Worm (Caenorhabditis elegans) whole organism, late embryonic: ENCODE results near the gene K02E11.10.

Experiments
- F13H6.1 ChIP-seq: sonication (generic microtip); optimal IDR thresholded peaks from 2 replicates; lab custom pipeline; 2016; ENCODE audit warnings: missing genetic modification characterization, missing compliant biosample characterization
- K02D7.2 ChIP-seq: sonication (generic microtip); optimal IDR thresholded peaks from 2 replicates; lab custom pipeline; 2017; ENCODE audit warnings: mild to moderate bottlenecking, missing genetic modification characterization, missing compliant biosample characterization
- K09A11.1 ChIP-seq: sonication (generic microtip); optimal IDR thresholded peaks from 2 replicates; lab custom pipeline; 2017; ENCODE audit warnings: antibody characterized with exemption, mild to moderate bottlenecking, missing genetic modification characterization, missing compliant biosample characterization; ENCODE audit not compliant: insufficient read depth
- T23F11.4 ChIP-seq: fragments of 200-800 bp; sonication (Bioruptor generic); optimal IDR thresholded peaks from 2 replicates; lab custom pipeline; 2018; ENCODE audit warnings: mild to moderate bottlenecking, missing genetic modification characterization, missing compliant biosample characterization
- ahr-1 ChIP-seq: sonication (generic microtip); optimal IDR thresholded peaks from 2 replicates; lab custom pipeline; 2016; ENCODE audit warnings: missing genetic modification characterization, missing compliant biosample characterization
- ama-1 ChIP-seq: fragments of 150-350 bp; optimal IDR thresholded peaks from 2 replicates; lab custom pipeline; 2014
- ceh-14 ChIP-seq: sonication (generic microtip); optimal IDR thresholded peaks from 2 replicates; lab custom pipeline; 2016; ENCODE audit warnings: missing genotype, missing genetic modification characterization, missing compliant biosample characterization
- ceh-19 ChIP-seq: fragments of 200-800 bp; sonication (Bioruptor generic); optimal IDR thresholded peaks from 2 replicates; lab custom pipeline; 2018; ENCODE audit warnings: mild to moderate bottlenecking, missing genetic modification characterization, missing compliant biosample characterization
- ceh-2 ChIP-seq: sonication (generic microtip); optimal IDR thresholded peaks from 2 replicates; lab custom pipeline; 2016; ENCODE audit warnings: missing genotype, missing genetic modification characterization, missing compliant biosample characterization
- ceh-30 ChIP-seq: fragments of 150-350 bp; optimal IDR thresholded peaks from 2 replicates; lab custom pipeline; 2014; ENCODE audit warnings: missing biosample characterization, missing genetic modification characterization
- ceh-31 ChIP-seq: sonication (generic microtip); optimal IDR thresholded peaks from 2 replicates; lab custom pipeline; 2016; ENCODE audit warnings: missing genetic modification characterization, missing compliant biosample characterization
- ceh-45 ChIP-seq: fragments of 200-800 bp; sonication (Bioruptor generic); IDR thresholded peaks from 2 replicates; pipeline ENCODE4 v1.3.6; 2022; ENCODE audit warnings: missing genetic modification reagents, missing genetic modification characterization, missing compliant biosample characterization
- ceh-48 ChIP-seq: sonication (generic microtip); optimal IDR thresholded peaks from 2 replicates; lab custom pipeline; 2016; ENCODE audit warnings: missing genetic modification characterization, inconsistent platforms, missing compliant biosample characterization
- ceh-9 ChIP-seq: sonication (generic microtip); optimal IDR thresholded peaks from 2 replicates; lab custom pipeline; 2016; ENCODE audit warnings: mild to moderate bottlenecking, missing genetic modification characterization, inconsistent platforms, missing compliant biosample characterization
- che-1 ChIP-seq: sonication (generic microtip); optimal IDR thresholded peaks from 2 replicates; lab custom pipeline; 2016; ENCODE audit warnings: mild to moderate bottlenecking, missing genetic modification characterization, missing compliant biosample characterization
- dmd-4 ChIP-seq: sonication (generic microtip); optimal IDR thresholded peaks from 2 replicates; lab custom pipeline; 2016; ENCODE audit warnings: borderline replicate concordance, missing genetic modification characterization, missing compliant biosample characterization
- ets-4 ChIP-seq: sonication (generic microtip); optimal IDR thresholded peaks from 2 replicates; lab custom pipeline; 2016; ENCODE audit warnings: missing genetic modification characterization, missing compliant biosample characterization
- eyg-1 ChIP-seq: sonication (generic microtip); optimal IDR thresholded peaks from 2 replicates; lab custom pipeline; 2016; ENCODE audit warnings: missing genotype, missing genetic modification characterization, missing compliant biosample characterization
- fax-1 ChIP-seq: sonication (generic microtip); optimal IDR thresholded peaks from 2 replicates; lab custom pipeline; 2016; ENCODE audit warnings: missing genotype, missing genetic modification characterization, missing compliant biosample characterization
- fkh-10 ChIP-seq: fragments of 150-350 bp; optimal IDR thresholded peaks from 2 replicates; lab custom pipeline; 2014; ENCODE audit warnings: missing biosample characterization, missing genetic modification reagents, missing genetic modification characterization
- hlh-30 ChIP-seq: sonication (generic microtip); optimal IDR thresholded peaks from 2 replicates; lab custom pipeline; 2017; ENCODE audit warnings: antibody characterized with exemption, missing genetic modification characterization, missing compliant biosample characterization; ENCODE audit not compliant: insufficient read depth
- hlh-6 ChIP-seq: sonication (generic microtip); optimal IDR thresholded peaks from 2 replicates; lab custom pipeline; 2016; ENCODE audit warnings: missing genotype, missing genetic modification characterization, missing compliant biosample characterization
- hlh-8 ChIP-seq: sonication (generic microtip); optimal IDR thresholded peaks from 2 replicates; lab custom pipeline; 2016; ENCODE audit warnings: missing genotype, missing genetic modification characterization, missing compliant biosample characterization
- lim-6 ChIP-seq: sonication (generic microtip); optimal IDR thresholded peaks from 2 replicates; lab custom pipeline; 2016; ENCODE audit warnings: missing genetic modification characterization, missing compliant biosample characterization
- nfya-1 ChIP-seq: sonication (generic microtip); optimal IDR thresholded peaks from 2 replicates; lab custom pipeline; 2017; ENCODE audit warnings: missing genetic modification characterization, mild to moderate bottlenecking, missing compliant biosample characterization, antibody characterized with exemption, moderate library complexity
- nhr-11 ChIP-seq: fragments of 150-350 bp; optimal IDR thresholded peaks from 2 replicates; lab custom pipeline; 2014; ENCODE audit warnings: missing biosample characterization, missing genetic modification characterization
- npax-4 ChIP-seq: sonication (generic microtip); optimal IDR thresholded peaks from 2 replicates; lab custom pipeline; 2016; ENCODE audit warnings: missing genetic modification characterization, missing compliant biosample characterization
- odd-2 ChIP-seq: sonication (generic microtip); optimal IDR thresholded peaks from 2 replicates; lab custom pipeline; 2017; ENCODE audit warnings: antibody characterized with exemption, mild to moderate bottlenecking, missing genetic modification characterization, missing compliant biosample characterization
- pax-1 ChIP-seq: fragments of 150-350 bp; optimal IDR thresholded peaks from 2 replicates; lab custom pipeline; 2014; ENCODE audit warnings: missing biosample characterization, missing genetic modification characterization
- pha-2 ChIP-seq: sonication (generic microtip); optimal IDR thresholded peaks from 2 replicates; lab custom pipeline; 2017; ENCODE audit warnings: mild to moderate bottlenecking, missing genetic modification characterization, missing compliant biosample characterization
- pha-4 ChIP-seq: fragments of 150-350 bp; optimal IDR thresholded peaks from 2 replicates; lab custom pipeline; 2018; ENCODE audit warnings: missing biosample characterization, missing genetic modification reagents, missing genetic modification characterization
- pqm-1 ChIP-seq: sonication (generic microtip); optimal IDR thresholded peaks from 2 replicates; lab custom pipeline; 2016; ENCODE audit warnings: missing genetic modification characterization, missing compliant biosample characterization
- ref-2 ChIP-seq: sonication (generic microtip); optimal IDR thresholded peaks from 2 replicates; lab custom pipeline; 2016; ENCODE audit warnings: missing genetic modification characterization, missing compliant biosample characterization
- sox-2 ChIP-seq: fragments of 200-800 bp; sonication (Bioruptor generic); IDR thresholded peaks from 2 replicates; pipeline ENCODE4 v1.3.6; 2022; ENCODE audit warnings: missing genetic modification reagents, missing genetic modification characterization, missing compliant biosample characterization
- syd-9 ChIP-seq: sonication (generic microtip); optimal IDR thresholded peaks from 2 replicates; lab custom pipeline; 2016; ENCODE audit warnings: mild to moderate bottlenecking, missing genetic modification characterization, moderate library complexity, missing compliant biosample characterization
- ttx-3 ChIP-seq: sonication (generic microtip); optimal IDR thresholded peaks from 2 replicates; lab custom pipeline; 2016; ENCODE audit warnings: missing genetic modification reagents, missing genetic modification characterization, missing compliant biosample characterization
- unc-42 ChIP-seq: sonication (generic microtip); optimal IDR thresholded peaks from 2 replicates; lab custom pipeline; 2016; ENCODE audit warnings: missing genotype, missing genetic modification characterization, missing compliant biosample characterization
- unc-86 ChIP-seq: sonication (generic microtip); optimal IDR thresholded peaks from 2 replicates; lab custom pipeline; 2016; ENCODE audit warnings: missing genetic modification characterization, missing compliant biosample characterization
- zip-5 ChIP-seq: sonication (generic microtip); optimal IDR thresholded peaks from 2 replicates; lab custom pipeline; 2016; ENCODE audit warnings: missing genetic modification characterization, missing compliant biosample characterization
- ztf-16 ChIP-seq: sonication (generic microtip); optimal IDR thresholded peaks from 2 replicates; lab custom pipeline; 2017; ENCODE audit warnings: missing genetic modification characterization, missing compliant biosample characterization

The K02E11.10 gene

ce11 chrV:14268616-14269015 is 27.7 kb upstream of the K02E11.10 start, which contains the start of gene F40G12.4:
F40G12.4 (minus strand) TSS chrV:14268716.
- TF ChIP-seq hlh-8 (no peak), che-1 (tag; lab: Kevin White, UChicago) (no peak), dmd-4 (tag; lab: Kevin White, UChicago) (no peak), ceh-45 (GFP tag; lab: Robert Waterston, UW) (no peak), ceh-30 (no peak), hlh-6 (tag; lab: Kevin White, UChicago) (no peak), ref-2 (tag; lab: Kevin White, UChicago) (no peak), ceh-19 (GFP tag; lab: Kevin White, UChicago) (no peak), fax-1 (no peak), zip-5 (tag; lab: Kevin White, UChicago) (no peak), ceh-14 (tag; lab: Kevin White, UChicago) (no peak), odd-2 (tag; lab: Kevin White, UChicago) (no peak), ahr-1 (no peak)

ce11 chrV:14267326-14267942 is 26.5 kb upstream of the K02E11.10 start:
- TF ChIP-seq sox-2 (no peak), zip-5 (tag; lab: Kevin White, UChicago) (no peak), ceh-19 (GFP tag; lab: Kevin White, UChicago) (no peak), ceh-2 (tag; lab: Kevin White, UChicago) (no peak), nhr-11 (no peak), ceh-31 (no peak), ref-2 (tag; lab: Kevin White, UChicago) (no peak), ama-1 (lab: Kevin White, UChicago) (no peak), hlh-30 (tag; lab: Kevin White, UChicago) (no peak), unc-42 (tag; lab: Kevin White, UChicago) (no peak), syd-9 (tag; lab: Kevin White, UChicago) (no peak), K02D7.2 (tag; lab: Kevin White, UChicago) (no peak)

- TF ChIP-seq che-1 (tag; lab: Kevin White, UChicago): no peak
- TF ChIP-seq lim-6 (tag; lab: Kevin White, UChicago): no peak
- no peak for TF ChIP-seq ceh-45 (GFP tag; lab: Robert Waterston, UW)
- TF ChIP-seq pha-2 (tag; lab: Kevin White, UChicago): no peak
- no peak for TF ChIP-seq pax-1 (tag; lab: Kevin White, UChicago)
- no peak for TF ChIP-seq ceh-30
- no peak for TF ChIP-seq ceh-19 (GFP tag; lab: Kevin White, UChicago)
- no peak for TF ChIP-seq ets-4
- TF ChIP-seq hlh-30 (tag; lab: Kevin White, UChicago): no peak
- no peak for TF ChIP-seq fax-1
- TF ChIP-seq nfya-1 (tag; lab: Kevin White, UChicago): no peak
- TF ChIP-seq F13H6.1 (tag; lab: Kevin White, UChicago): no peak
Measured at ce11 chrV:14260831-14261230, 19.9 kb upstream of the K02E11.10 start, which contains the start of gene F40G12.2. F40G12.2 (minus strand) TSS chrV:14260931.

- TF ChIP-seq fkh-10 (GFP tag; lab: Kevin White, UChicago): no peak
- TF ChIP-seq lim-6 (tag; lab: Kevin White, UChicago): no peak
- TF ChIP-seq K09A11.1 (tag; lab: Kevin White, UChicago): no peak
- no peak for TF ChIP-seq ceh-9 (tag; lab: Kevin White, UChicago)
- TF ChIP-seq che-1 (tag; lab: Kevin White, UChicago): no peak
- no peak for TF ChIP-seq odd-2 (tag; lab: Kevin White, UChicago)
- no peak for TF ChIP-seq npax-4
- no peak for TF ChIP-seq hlh-8
- TF ChIP-seq sox-2: no peak
- no peak for TF ChIP-seq ceh-2 (tag; lab: Kevin White, UChicago)
- no peak for TF ChIP-seq ets-4
- TF ChIP-seq ahr-1: no peak
Measured at ce11 chrV:14256813-14257212, 15.9 kb upstream of the K02E11.10 start, which contains the start of gene sre-8. sre-8 (plus strand) TSS chrV:14257113.

- TF ChIP-seq eyg-1 (no peak), unc-86 (tag; lab: Kevin White, UChicago) (no peak), ztf-16 (tag; lab: Kevin White, UChicago) (no peak), ahr-1 (no peak), pha-4 (no peak), pqm-1 (tag; lab: Kevin White, UChicago) (no peak), ceh-48 (tag; lab: Kevin White, UChicago) (no peak), ttx-3 (tag; lab: Kevin White, UChicago) (no peak), T23F11.4 (GFP tag; lab: Kevin White, UChicago) (no peak), pha-2 (tag; lab: Kevin White, UChicago) (no peak), ceh-14 (tag; lab: Kevin White, UChicago) (no peak)
Measured at ce11 chrV:14254221-14254620, 13.3 kb upstream of the K02E11.10 start, which contains the start of gene K02E11.7. K02E11.7 (minus strand) TSS chrV:14254321.
